ENCODE assay signal across 1 fruit fly cellular context in genomic region chr2L:15910937-15911590, dm6.
A peak's percentile ranks its signal among the peaks of the same experiment; 100 is the strongest.
TF ChIP-seq lines count a peak whose summit lies in the region.

No protein-coding gene starts in this region.

TF ChIP-seq in whole organism, embryonic, 481 proteins besides CTCF, POLR2A, EP300 and RAD21 (continued from another document and continues in another):
- TF ChIP-seq Hr78 (GFP tag; optimal IDR thresholded peaks at IDR 0.05; lab: Kevin White, UChicago) (no peak), Trl (optimal IDR thresholded peaks at IDR 0.05; lab: Kevin White, UChicago) (no peak), Trl (GFP tag; optimal IDR thresholded peaks at IDR 0.05; lab: Kevin White, UChicago) (peak; percentile 97), CG1024 (GFP tag; IDR thresholded peaks at IDR 0.05; lab: Robert Waterston, UW) (peak; percentile 87), CG2129 (GFP tag; IDR thresholded peaks at IDR 0.05; lab: Robert Waterston, UW; ENCODE audit: partially characterized antibody) (no peak), gfzf (GFP tag; optimal IDR thresholded peaks at IDR 0.05; lab: Kevin White, UChicago) (no peak), hb (GFP tag; IDR thresholded peaks at IDR 0.05; lab: Robert Waterston, UW; ENCODE audit: partially characterized antibody) (peak; percentile 36; the same call in 1 of the 3 replicates), Aef1 (GFP tag; IDR thresholded peaks at IDR 0.05; lab: Robert Waterston, UW) (peak; percentile 92), Med (GFP tag; lab: Kevin White, UChicago) (peak; percentile 99), CG4730 (GFP tag; IDR thresholded peaks at IDR 0.05; lab: Robert Waterston, UW) (peak; percentile 95), fd64A (GFP tag; optimal IDR thresholded peaks at IDR 0.05; lab: Kevin White, UChicago) (peak; percentile 92), CG11696 (GFP tag; IDR thresholded peaks at IDR 0.05; lab: Robert Waterston, UW) (peak; percentile 90), CG10959 (GFP tag; IDR thresholded peaks at IDR 0.05; lab: Robert Waterston, UW) (peak; percentile 83), so (GFP tag; IDR thresholded peaks at IDR 0.05; lab: Robert Waterston, UW) (peak; percentile 95), stwl (tag; optimal IDR thresholded peaks at IDR 0.05; lab: Kevin White, UChicago) (peak; percentile 43), CG32772 (GFP tag; IDR thresholded peaks at IDR 0.05; lab: Robert Waterston, UW) (peak; percentile 97), CG9797 (GFP tag; optimal IDR thresholded peaks at IDR 0.05; lab: Kevin White, UChicago) (peak; percentile 35), Vsx1 (GFP tag; optimal IDR thresholded peaks at IDR 0.05; lab: Kevin White, UChicago) (peak; percentile 87), NfI (GFP tag; optimal IDR thresholded peaks at IDR 0.05; lab: Kevin White, UChicago) (peak; percentile 94), kah (GFP tag; optimal IDR thresholded peaks at IDR 0.05; lab: Kevin White, UChicago) (no peak), lab (GFP tag; optimal IDR thresholded peaks at IDR 0.05; lab: Kevin White, UChicago) (peak; percentile 95), sens (GFP tag; lab: Kevin White, UChicago) (peak; percentile 99), Oaz (GFP tag; IDR thresholded peaks at IDR 0.05; lab: Robert Waterston, UW) (peak; percentile 91), fru (optimal IDR thresholded peaks at IDR 0.05; lab: Kevin White, UChicago) (no peak), CG4854 (GFP tag; optimal IDR thresholded peaks at IDR 0.05; lab: Kevin White, UChicago) (peak; percentile 92), Dek (tag; optimal IDR thresholded peaks at IDR 0.05; lab: Kevin White, UChicago) (peak; percentile 91), bowl (GFP tag; IDR thresholded peaks at IDR 0.05; lab: Robert Waterston, UW) (peak; percentile 82; the same call in 1 of the 2 replicates), slbo (GFP tag; IDR thresholded peaks at IDR 0.05; lab: Robert Waterston, UW) (peak; percentile 96), Bdp1 (GFP tag; optimal IDR thresholded peaks at IDR 0.05; lab: Kevin White, UChicago) (peak; percentile 89), Ptx1 (GFP tag; IDR thresholded peaks at IDR 0.05; lab: Robert Waterston, UW) (peak; percentile 97), da (GFP tag; optimal IDR thresholded peaks at IDR 0.05; lab: Kevin White, UChicago) (peak; percentile 96), Xrp1 (GFP tag; IDR thresholded peaks at IDR 0.05; lab: Robert Waterston, UW) (peak; percentile 98), Dref (GFP tag; IDR thresholded peaks at IDR 0.05; lab: Robert Waterston, UW) (no peak), Hr51 (GFP tag; optimal IDR thresholded peaks at IDR 0.05; lab: Kevin White, UChicago) (peak; percentile 93 to 99), croc (GFP tag; conservative IDR thresholded peaks at IDR 0.05; lab: Robert Waterston, UW) (peak; percentile 93), Gsc (GFP tag; IDR thresholded peaks at IDR 0.05; lab: Robert Waterston, UW) (peak; percentile 81), Optix (GFP tag; IDR thresholded peaks at IDR 0.05; lab: Robert Waterston, UW) (peak; percentile 90), ems (GFP tag; optimal IDR thresholded peaks at IDR 0.05; lab: Kevin White, UChicago) (peak; percentile 93), rib (GFP tag; IDR thresholded peaks at IDR 0.05; lab: Robert Waterston, UW) (peak; percentile 75), CG6254 (GFP tag; optimal IDR thresholded peaks at IDR 0.05; lab: Kevin White, UChicago) (peak; percentile 87), E2f1 (GFP tag; IDR thresholded peaks at IDR 0.05; lab: Robert Waterston, UW) (peak; percentile 95), B-H2 (GFP tag; optimal IDR thresholded peaks at IDR 0.05; lab: Kevin White, UChicago) (peak; percentile 75), row (GFP tag; IDR thresholded peaks at IDR 0.05; lab: Robert Waterston, UW) (peak; percentile 98), p53 (GFP tag; optimal IDR thresholded peaks at IDR 0.05; lab: Kevin White, UChicago) (peak; percentile 91), CG6791 (GFP tag; IDR thresholded peaks at IDR 0.05; lab: Robert Waterston, UW; ENCODE audit: partially characterized antibody) (no peak), CG3163 (GFP tag; optimal IDR thresholded peaks at IDR 0.05; lab: Kevin White, UChicago) (peak; percentile 79), sqz (GFP tag; optimal IDR thresholded peaks at IDR 0.05; lab: Kevin White, UChicago) (peak; percentile 92), CG14860 (GFP tag; IDR thresholded peaks at IDR 0.05; lab: Robert Waterston, UW; ENCODE audit: partially characterized antibody) (peak; percentile 52; the same call in 2 of the 3 replicates), CG17912 (GFP tag; optimal IDR thresholded peaks at IDR 0.05; lab: Kevin White, UChicago) (peak; percentile 85), CG10543 (GFP tag; optimal IDR thresholded peaks at IDR 0.05; lab: Kevin White, UChicago) (no peak), CG14965 (GFP tag; optimal IDR thresholded peaks at IDR 0.05; lab: Kevin White, UChicago; ENCODE audit: borderline replicate concordance) (peak; percentile 70), CoRest (tag; optimal IDR thresholded peaks at IDR 0.05; lab: Kevin White, UChicago) (peak; percentile 98), CG33213 (GFP tag; optimal IDR thresholded peaks at IDR 0.05; lab: Kevin White, UChicago) (peak; percentile 94), wek (GFP tag; optimal IDR thresholded peaks at IDR 0.05; lab: Kevin White, UChicago) (peak; percentile 92), Nf-YC (tag; optimal IDR thresholded peaks at IDR 0.05; lab: Kevin White, UChicago) (peak; percentile 85), CG13775 (GFP tag; optimal IDR thresholded peaks at IDR 0.05; lab: Kevin White, UChicago) (peak; percentile 90), CG12769 (tag; optimal IDR thresholded peaks at IDR 0.05; lab: Kevin White, UChicago) (peak; percentile 99), CG14710 (tag; optimal IDR thresholded peaks at IDR 0.05; lab: Kevin White, UChicago) (peak; percentile 91), ranshi (GFP tag; IDR thresholded peaks at IDR 0.05; lab: Robert Waterston, UW) (peak; percentile 92), CG8281 (tag; optimal IDR thresholded peaks at IDR 0.05; lab: Kevin White, UChicago) (peak; percentile 85), CG4820 (GFP tag; optimal IDR thresholded peaks at IDR 0.05; lab: Kevin White, UChicago) (peak; percentile 95), CG11093 (GFP tag; IDR thresholded peaks at IDR 0.05; lab: Robert Waterston, UW) (peak; percentile 92), Tbp (GFP tag; optimal IDR thresholded peaks at IDR 0.05; lab: Kevin White, UChicago) (no peak), CG33557 (GFP tag; optimal IDR thresholded peaks at IDR 0.05; lab: Kevin White, UChicago) (peak; percentile 90), CG17359 (tag; optimal IDR thresholded peaks at IDR 0.05; lab: Kevin White, UChicago) (peak; percentile 97), CG12659 (GFP tag; optimal IDR thresholded peaks at IDR 0.05; lab: Kevin White, UChicago) (peak; percentile 97), CG13624 (GFP tag; optimal IDR thresholded peaks at IDR 0.05; lab: Kevin White, UChicago) (peak; percentile 94), lola (GFP tag; optimal IDR thresholded peaks at IDR 0.05; lab: Kevin White, UChicago) (peak in 1 of 3 experiments; percentile 93), CG8388 (GFP tag; optimal IDR thresholded peaks at IDR 0.05; lab: Kevin White, UChicago) (peak; percentile 98), slp2 (GFP tag; optimal IDR thresholded peaks at IDR 0.05; lab: Kevin White, UChicago) (peak; percentile 92), tx (GFP tag; optimal IDR thresholded peaks at IDR 0.05; lab: Kevin White, UChicago) (peak; percentile 93), cg (GFP tag; optimal IDR thresholded peaks at IDR 0.05; lab: Kevin White, UChicago) (peak; percentile 54), CG9609 (GFP tag; optimal IDR thresholded peaks at IDR 0.05; lab: Kevin White, UChicago) (peak; percentile 94), z (GFP tag; IDR thresholded peaks at IDR 0.05; lab: Robert Waterston, UW) (peak; percentile 16; the same call in 1 of the 3 replicates), CG15601 (tag; optimal IDR thresholded peaks at IDR 0.05; lab: Kevin White, UChicago) (peak; percentile 95), CG1529 (GFP tag; optimal IDR thresholded peaks at IDR 0.05; lab: Kevin White, UChicago) (peak; percentile 96), grn (GFP tag; optimal IDR thresholded peaks at IDR 0.05; lab: Kevin White, UChicago) (peak; percentile 88), CG10321 (GFP tag; IDR thresholded peaks at IDR 0.05; lab: Robert Waterston, UW) (peak; percentile 76; the same call in 1 of the 2 replicates), HLHmδ (GFP tag; optimal IDR thresholded peaks at IDR 0.05; lab: Kevin White, UChicago) (peak; percentile 98), Atf3 (GFP tag; optimal IDR thresholded peaks at IDR 0.05; lab: Kevin White, UChicago) (peak; percentile 91), tio (GFP tag; optimal IDR thresholded peaks at IDR 0.05; lab: Kevin White, UChicago) (peak; percentile 92), unc-4 (GFP tag; IDR thresholded peaks at IDR 0.05; lab: Robert Waterston, UW; ENCODE audit: partially characterized antibody) (no peak), CG8944 (GFP tag; optimal IDR thresholded peaks at IDR 0.05; lab: Kevin White, UChicago) (peak; percentile 94), CG10267 (tag; optimal IDR thresholded peaks at IDR 0.05; lab: Kevin White, UChicago) (peak; percentile 90), CG18262 (tag; optimal IDR thresholded peaks at IDR 0.05; lab: Kevin White, UChicago) (peak; percentile 97), CG5245 (GFP tag; optimal IDR thresholded peaks at IDR 0.05; lab: Kevin White, UChicago) (peak; percentile 92), D (optimal IDR thresholded peaks at IDR 0.05; lab: Kevin White, UChicago) (no peak), D (GFP tag; optimal IDR thresholded peaks at IDR 0.05; lab: Kevin White, UChicago) (peak; percentile 94), CG2712 (tag; optimal IDR thresholded peaks at IDR 0.05; lab: Kevin White, UChicago) (peak; percentile 96), jing (GFP tag; optimal IDR thresholded peaks at IDR 0.05; lab: Kevin White, UChicago) (peak; percentile 97), CG4424 (GFP tag; optimal IDR thresholded peaks at IDR 0.05; lab: Kevin White, UChicago) (peak; percentile 96), fu2 (GFP tag; optimal IDR thresholded peaks at IDR 0.05; lab: Kevin White, UChicago) (peak; percentile 90), CG10654 (GFP tag; optimal IDR thresholded peaks at IDR 0.05; lab: Kevin White, UChicago) (peak; percentile 92), CG1602 (GFP tag; optimal IDR thresholded peaks at IDR 0.05; lab: Kevin White, UChicago) (peak; percentile 97), CG32767 (GFP tag; IDR thresholded peaks at IDR 0.05; lab: Robert Waterston, UW) (peak; percentile 97), ase (GFP tag; IDR thresholded peaks at IDR 0.05; lab: Robert Waterston, UW) (peak; percentile 95), Atf-2 (GFP tag; optimal IDR thresholded peaks at IDR 0.05; lab: Kevin White, UChicago) (peak; percentile 92), Blimp-1 (GFP tag; optimal IDR thresholded peaks at IDR 0.05; lab: Kevin White, UChicago) (peak; percentile 100), jigr1 (GFP tag; IDR thresholded peaks at IDR 0.05; lab: Robert Waterston, UW) (peak; percentile 87), dmrt99B (tag; optimal IDR thresholded peaks at IDR 0.05; lab: Kevin White, UChicago) (peak; percentile 97), btn (GFP tag; optimal IDR thresholded peaks at IDR 0.05; lab: Kevin White, UChicago) (peak; percentile 93), Fer3 (tag; optimal IDR thresholded peaks at IDR 0.05; lab: Kevin White, UChicago) (peak; percentile 94), sug (tag; optimal IDR thresholded peaks at IDR 0.05; lab: Kevin White, UChicago) (no peak), CG3847 (GFP tag; IDR thresholded peaks at IDR 0.05; lab: Robert Waterston, UW) (peak; percentile 96), Nf-YB (GFP tag; optimal IDR thresholded peaks at IDR 0.05; lab: Kevin White, UChicago) (peak; percentile 80), nmo (GFP tag; optimal IDR thresholded peaks at IDR 0.05; lab: Kevin White, UChicago) (peak; percentile 96), bcd (GFP tag; optimal IDR thresholded peaks at IDR 0.05; lab: Kevin White, UChicago) (peak; percentile 94), CG7839 (tag; optimal IDR thresholded peaks at IDR 0.05; lab: Kevin White, UChicago) (peak; percentile 97), Dip2 (GFP tag; IDR thresholded peaks at IDR 0.05; lab: Robert Waterston, UW) (peak; percentile 64), CG10565 (GFP tag; optimal IDR thresholded peaks at IDR 0.05; lab: Kevin White, UChicago) (peak; percentile 82), pita (GFP tag; optimal IDR thresholded peaks at IDR 0.05; lab: Kevin White, UChicago) (no peak), bab2 (GFP tag; optimal IDR thresholded peaks at IDR 0.05; lab: Kevin White, UChicago) (peak; percentile 95), CG12236 (GFP tag; optimal IDR thresholded peaks at IDR 0.05; lab: Kevin White, UChicago) (peak; percentile 91), mam (GFP tag; optimal IDR thresholded peaks at IDR 0.05; lab: Kevin White, UChicago) (peak; percentile 95), CG10209 (GFP tag; optimal IDR thresholded peaks at IDR 0.05; lab: Kevin White, UChicago) (peak; percentile 95), aop (GFP tag; IDR thresholded peaks at IDR 0.05; lab: Robert Waterston, UW) (peak; percentile 9), bsh (GFP tag; optimal IDR thresholded peaks at IDR 0.05; lab: Kevin White, UChicago) (peak; percentile 69 to 98), CG16815 (GFP tag; optimal IDR thresholded peaks at IDR 0.05; lab: Kevin White, UChicago) (peak; percentile 88), Stat92E (GFP tag; optimal IDR thresholded peaks at IDR 0.05; lab: Kevin White, UChicago) (peak in 1 of 3 experiments; percentile 82), Dad (GFP tag; optimal IDR thresholded peaks at IDR 0.05; lab: Kevin White, UChicago) (peak; percentile 95), CG2116 (GFP tag; optimal IDR thresholded peaks at IDR 0.05; lab: Kevin White, UChicago) (peak; percentile 84), CG7987 (GFP tag; optimal IDR thresholded peaks at IDR 0.05; lab: Kevin White, UChicago) (peak; percentile 66), pzg (GFP tag; optimal IDR thresholded peaks at IDR 0.05; lab: Kevin White, UChicago) (peak; percentile 16), Antp (GFP tag; optimal IDR thresholded peaks at IDR 0.05; lab: Kevin White, UChicago) (peak; percentile 95), dmrt11E (tag; optimal IDR thresholded peaks at IDR 0.05; lab: Kevin White, UChicago) (peak; percentile 96), CG3065 (GFP tag; optimal IDR thresholded peaks at IDR 0.05; lab: Kevin White, UChicago) (peak; percentile 93), dimm (GFP tag; IDR thresholded peaks at IDR 0.05; lab: Robert Waterston, UW) (peak; percentile 87), Sin3A (optimal IDR thresholded peaks at IDR 0.05; lab: Kevin White, UChicago) (no peak), fd96Cb (tag; optimal IDR thresholded peaks at IDR 0.05; lab: Kevin White, UChicago) (peak; percentile 95), lilli (GFP tag; optimal IDR thresholded peaks at IDR 0.05; lab: Kevin White, UChicago) (peak; percentile 96), Camta (GFP tag; optimal IDR thresholded peaks at IDR 0.05; lab: Kevin White, UChicago) (peak; percentile 94), CG7963 (GFP tag; IDR thresholded peaks at IDR 0.05; lab: Robert Waterston, UW; ENCODE audit: partially characterized antibody) (no peak)
